Worm (Caenorhabditis elegans): ENCODE results near the gene mec-17.

mec-17 gene

DNA sequence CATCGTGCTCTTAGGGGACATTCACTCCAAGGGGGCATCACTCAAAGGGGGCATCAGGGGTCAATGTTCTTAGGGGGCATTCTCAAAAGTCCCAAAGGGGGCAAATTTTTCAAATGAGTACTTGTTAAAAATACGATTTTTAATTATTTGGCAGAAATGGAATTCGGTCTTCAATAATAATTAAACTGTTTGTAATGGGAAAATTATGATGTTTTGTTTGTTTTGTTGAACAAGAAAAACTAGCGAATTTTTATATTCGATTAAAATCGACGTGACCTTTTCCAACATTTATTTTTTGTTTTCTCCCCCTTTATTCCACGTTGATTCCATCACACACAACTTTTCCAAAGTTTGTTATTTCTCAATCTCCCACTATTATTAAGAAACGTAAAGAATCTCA, 20.0 kb downstream of the mec-17 start, which contains the start of gene F57H12.5:
Gene F57H12.5, plus strand, starts transcription at position 301 of the 400 bp plus-strand sequence.
- no peak for TF ChIP-seq ceh-48 (tag; optimal IDR thresholded peaks at IDR 0.05)
- no peak for TF ChIP-seq dve-1 (tag; optimal IDR thresholded peaks at IDR 0.05)
- no peak for TF ChIP-seq ceh-18 (tag; optimal IDR thresholded peaks at IDR 0.05)
- TF ChIP-seq sox-2 (GFP tag; IDR thresholded peaks at IDR 0.05) = no peak
- TF ChIP-seq C38D4.7 (GFP tag; optimal IDR thresholded peaks at IDR 0.05) = no peak
- TF ChIP-seq madf-2 (tag; optimal IDR thresholded peaks at IDR 0.05) = no peak
- no peak for TF ChIP-seq ceh-6 (GFP tag; optimal IDR thresholded peaks at IDR 0.05)
- TF ChIP-seq fkh-10 (GFP tag; optimal IDR thresholded peaks at IDR 0.05) = no peak
- TF ChIP-seq Y22D7AL.16 (tag; optimal IDR thresholded peaks at IDR 0.05) = no peak
- TF ChIP-seq hlh-15 (tag; optimal IDR thresholded peaks at IDR 0.05) = no peak
- no peak for TF ChIP-seq sox-4 (tag; optimal IDR thresholded peaks at IDR 0.05)
- TF ChIP-seq ref-2 (tag; optimal IDR thresholded peaks at IDR 0.05) = no peak
- TF ChIP-seq ceh-34 (tag; optimal IDR thresholded peaks at IDR 0.05) = no peak
- TF ChIP-seq tbx-7 (tag; optimal IDR thresholded peaks at IDR 0.05) = no peak
- TF ChIP-seq ceh-30 (tag; optimal IDR thresholded peaks at IDR 0.05) = no peak
- TF ChIP-seq unc-42 (tag; optimal IDR thresholded peaks at IDR 0.05) = no peak
- no peak for TF ChIP-seq ztf-16 (tag; optimal IDR thresholded peaks at IDR 0.05)

DNA sequence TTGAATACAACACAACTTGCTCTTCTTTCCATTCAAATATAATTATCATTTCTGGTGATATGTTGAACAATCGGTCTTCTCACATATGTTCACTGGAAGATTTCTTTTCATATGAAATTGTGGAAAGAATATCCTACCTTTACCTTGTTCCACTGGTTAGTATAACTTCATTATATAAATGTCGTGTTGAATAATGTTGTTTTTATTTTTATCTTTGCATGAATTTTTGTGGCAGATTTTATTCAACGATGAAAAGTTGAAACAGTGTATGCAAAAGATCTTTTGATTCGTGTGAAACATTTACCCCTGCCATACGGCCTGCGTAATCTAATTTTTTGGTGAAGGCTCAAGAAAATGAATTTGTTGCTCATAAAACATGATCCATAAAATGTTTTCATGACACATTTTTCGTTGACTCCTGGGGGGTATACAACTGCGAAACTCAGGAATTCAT, 25.1 kb downstream of the mec-17 start:
- TF ChIP-seq hlh-15 (tag; optimal IDR thresholded peaks at IDR 0.05) = no peak
- TF ChIP-seq C08G9.2 (tag; optimal IDR thresholded peaks at IDR 0.05) = no peak
- no peak for TF ChIP-seq ceh-2 (tag; optimal IDR thresholded peaks at IDR 0.05)
- TF ChIP-seq C38D4.7 (GFP tag; optimal IDR thresholded peaks at IDR 0.05) = no peak
- no peak for TF ChIP-seq nhr-232 (tag; optimal IDR thresholded peaks at IDR 0.05)
- TF ChIP-seq gmeb-2 (tag; optimal IDR thresholded peaks at IDR 0.05) = no peak
- TF ChIP-seq ceh-30 (tag; optimal IDR thresholded peaks at IDR 0.05) = no peak
- no peak for TF ChIP-seq pag-3 (tag; optimal IDR thresholded peaks at IDR 0.05; ENCODE audit: borderline replicate concordance)
- no peak for TF ChIP-seq ref-2 (tag; optimal IDR thresholded peaks at IDR 0.05)
- TF ChIP-seq npax-4 (tag; optimal IDR thresholded peaks at IDR 0.05) = no peak
- no peak for TF ChIP-seq hlh-6 (tag; optimal IDR thresholded peaks at IDR 0.05)
- TF ChIP-seq odd-2 (tag; optimal IDR thresholded peaks at IDR 0.05) = no peak
- TF ChIP-seq nhr-11 (tag; optimal IDR thresholded peaks at IDR 0.05) = no peak
- no peak for TF ChIP-seq unc-42 (tag; optimal IDR thresholded peaks at IDR 0.05)

DNA sequence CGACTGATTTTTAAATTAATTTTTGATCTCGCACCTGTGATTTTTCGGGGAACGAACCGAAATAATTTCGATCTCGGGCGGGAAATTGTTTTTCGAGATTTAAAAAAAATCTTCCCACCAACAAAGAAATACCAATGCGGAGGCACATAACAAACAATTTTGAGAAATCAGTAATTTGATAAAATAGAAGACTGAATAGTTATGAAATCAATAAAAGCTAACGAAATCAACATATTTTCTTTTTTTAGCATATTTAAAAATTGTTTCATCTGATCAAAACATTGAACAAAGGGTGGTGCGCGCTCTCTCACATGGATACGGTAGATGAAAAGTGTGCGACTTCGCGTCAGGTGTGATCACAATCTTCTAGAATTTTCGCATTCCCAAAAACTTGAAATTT, 28.9 kb downstream of the mec-17 start:
- TF ChIP-seq pqm-1 (tag; optimal IDR thresholded peaks at IDR 0.05) (no peak), K02D7.2 (tag; optimal IDR thresholded peaks at IDR 0.05) (no peak), C38D4.7 (GFP tag; optimal IDR thresholded peaks at IDR 0.05) (no peak), ttx-3 (tag; optimal IDR thresholded peaks at IDR 0.05) (no peak), odd-2 (tag; optimal IDR thresholded peaks at IDR 0.05) (no peak), rnt-1 (tag; optimal IDR thresholded peaks at IDR 0.05) (no peak), npax-4 (tag; optimal IDR thresholded peaks at IDR 0.05) (no peak), dmd-4 (tag; optimal IDR thresholded peaks at IDR 0.05; ENCODE audit: borderline replicate concordance) (no peak), F13H6.1 (tag; optimal IDR thresholded peaks at IDR 0.05) (no peak), hlh-15 (tag; optimal IDR thresholded peaks at IDR 0.05) (no peak), sox-2 (GFP tag; IDR thresholded peaks at IDR 0.05) (no peak), ahr-1 (tag; optimal IDR thresholded peaks at IDR 0.05) (no peak), zip-5 (tag; optimal IDR thresholded peaks at IDR 0.05) (no peak), che-1 (tag; optimal IDR thresholded peaks at IDR 0.05) (no peak), eyg-1 (tag; optimal IDR thresholded peaks at IDR 0.05) (no peak)

DNA sequence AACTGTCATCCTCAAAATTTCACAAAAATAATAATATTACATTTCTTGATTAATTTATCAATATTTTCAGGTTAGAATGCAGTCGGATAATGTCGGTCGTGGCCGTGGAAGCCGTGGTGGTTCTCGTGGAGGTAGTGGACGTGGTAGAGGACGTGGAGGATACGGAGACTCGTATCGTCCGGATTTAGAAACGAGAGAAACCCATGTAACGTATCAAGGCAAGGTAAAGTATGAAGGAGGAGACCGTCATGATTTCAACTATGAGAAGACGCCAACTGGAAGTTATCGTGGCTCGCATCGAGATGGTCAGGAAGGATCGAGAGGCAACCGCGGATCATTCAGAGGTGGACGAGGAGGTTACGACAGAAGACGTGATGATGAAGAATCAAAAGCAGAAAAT, 29.5 kb downstream of the mec-17 start, which contains the start of gene frpr-10:
Gene frpr-10, plus strand, starts transcription at position 301 of the 400 bp plus-strand sequence.
- TF ChIP-seq pax-1 (tag; optimal IDR thresholded peaks at IDR 0.05) (no peak), F13H6.1 (tag; optimal IDR thresholded peaks at IDR 0.05) (no peak), ets-4 (tag; optimal IDR thresholded peaks at IDR 0.05) (no peak), dve-1 (tag; optimal IDR thresholded peaks at IDR 0.05) (no peak), rnt-1 (tag; optimal IDR thresholded peaks at IDR 0.05) (no peak), unc-86 (tag; optimal IDR thresholded peaks at IDR 0.05) (no peak)
